Worm (Caenorhabditis elegans) whole organism, L2 larva: Measurements from ENCODE around the gene T28C6.10.
A peak's percentile ranks its signal among the peaks of the same experiment; 100 is the strongest.
"Not testable (repeated sequence)": the region's sequence is repeated elsewhere in the genome, so short reads cannot be mapped to it uniquely, and the experiment has no call there.

Source experiments
- C34F6.9 ChIP-seq: fragments of 150-350 bp; optimal IDR thresholded peaks from 2 replicates; lab custom pipeline; 2014; ENCODE audit warnings: missing biosample characterization, missing genetic modification characterization
- F13H6.1 ChIP-seq: sonication (generic microtip); optimal IDR thresholded peaks from 2 replicates; lab custom pipeline; 2016; ENCODE audit warnings: missing genetic modification characterization, missing compliant biosample characterization
- R02D3.7 ChIP-seq: fragments of 150-350 bp; optimal IDR thresholded peaks from 2 replicates; lab custom pipeline; 2014; ENCODE audit warnings: missing biosample characterization, missing genetic modification characterization
- Y55F3AM.14 ChIP-seq: fragments of 200-800 bp; sonication (Bioruptor generic); optimal IDR thresholded peaks from 2 replicates; lab custom pipeline; 2018; ENCODE audit warnings: mild to moderate bottlenecking, missing genetic modification characterization, missing compliant biosample characterization
- aly-2 ChIP-seq: fragments of 150-350 bp; optimal IDR thresholded peaks from 2 replicates; lab custom pipeline; 2014; ENCODE audit warnings: missing biosample characterization, missing genetic modification characterization
- ama-1 ChIP-seq: fragments of 150-350 bp; optimal IDR thresholded peaks from 2 replicates; lab custom pipeline; 2018; ENCODE audit warnings: inconsistent platforms
- ceh-82 ChIP-seq: fragments of 150-350 bp; optimal IDR thresholded peaks from 2 replicates; lab custom pipeline; 2014; ENCODE audit warnings: missing biosample characterization, missing genetic modification characterization
- crh-2 ChIP-seq: sonication (generic microtip); optimal IDR thresholded peaks from 2 replicates; lab custom pipeline; 2017; ENCODE audit warnings: missing biosample characterization, missing genetic modification characterization
- elt-3 ChIP-seq: sonication (generic microtip); optimal IDR thresholded peaks from 2 replicates; lab custom pipeline; 2017; ENCODE audit warnings: missing biosample characterization, missing genetic modification characterization
- fos-1 ChIP-seq: fragments of 150-350 bp; optimal IDR thresholded peaks from 2 replicates; lab custom pipeline; 2014; ENCODE audit warnings: missing biosample characterization, missing genetic modification characterization
- lin-11 ChIP-seq: fragments of 150-350 bp; sonication (generic microtip); optimal IDR thresholded peaks from 2 replicates; lab custom pipeline; 2014; ENCODE audit warnings: missing biosample characterization, missing genetic modification characterization, inconsistent platforms, mixed read lengths
- lin-13 ChIP-seq: fragments of 150-350 bp; optimal IDR thresholded peaks from 2 replicates; lab custom pipeline; 2014; ENCODE audit warnings: missing biosample characterization, missing genetic modification reagents, missing genetic modification characterization
- lin-39 ChIP-seq: fragments of 150-350 bp; optimal IDR thresholded peaks from 2 replicates; lab custom pipeline; 2014; ENCODE audit warnings: missing biosample characterization, missing genetic modification reagents, missing genetic modification characterization
- lsy-2 ChIP-seq, 2 experiments: fragments of 150-350 bp in 1 of 2; sonication (generic microtip) in 1 of 2; optimal IDR thresholded peaks; 2 replicates each; lab custom pipeline; 2014 to 2017; ENCODE audit warnings: missing biosample characterization in 2 of 2, missing genetic modification characterization in 2 of 2
- mbf-1 ChIP-seq: sonication (generic microtip); optimal IDR thresholded peaks from 2 replicates; lab custom pipeline; 2017; ENCODE audit warnings: missing biosample characterization, missing genetic modification characterization
- nhr-10 ChIP-seq: sonication (generic microtip); optimal IDR thresholded peaks from 2 replicates; lab custom pipeline; 2017; ENCODE audit warnings: missing biosample characterization, missing genetic modification characterization
- nhr-11 ChIP-seq: fragments of 150-350 bp; optimal IDR thresholded peaks from 2 replicates; lab custom pipeline; 2014; ENCODE audit warnings: missing biosample characterization, missing genetic modification characterization
- nhr-12 ChIP-seq: fragments of 150-350 bp; optimal IDR thresholded peaks from 2 replicates; lab custom pipeline; 2014; ENCODE audit warnings: missing biosample characterization, missing genetic modification characterization
- nhr-129 ChIP-seq: fragments of 150-350 bp; optimal IDR thresholded peaks from 2 replicates; lab custom pipeline; 2014; ENCODE audit warnings: missing biosample characterization, missing genetic modification characterization
- nhr-25 ChIP-seq: fragments of 150-350 bp; sonication (generic microtip); optimal IDR thresholded peaks from 3 replicates; lab custom pipeline; 2014; ENCODE audit warnings: missing biosample characterization, missing genetic modification characterization
- nhr-77 ChIP-seq: fragments of 150-350 bp; optimal IDR thresholded peaks from 2 replicates; lab custom pipeline; 2014; ENCODE audit warnings: missing biosample characterization, missing genetic modification characterization
- peb-1 ChIP-seq: fragments of 150-350 bp; optimal IDR thresholded peaks from 2 replicates; lab custom pipeline; 2014; ENCODE audit warnings: missing biosample characterization, missing genetic modification characterization
- sem-4 ChIP-seq: fragments of 150-350 bp; optimal IDR thresholded peaks from 2 replicates; lab custom pipeline; 2014; ENCODE audit warnings: missing biosample characterization, missing genetic modification reagents, missing genetic modification characterization
- sma-3 ChIP-seq: sonication (generic microtip); optimal IDR thresholded peaks from 2 replicates; lab custom pipeline; 2016; ENCODE audit warnings: missing genetic modification reagents, missing genetic modification characterization, missing compliant biosample characterization
- sma-9 ChIP-seq, 2 experiments: fragments of 150-350 bp in 1 of 2; sonication (generic microtip) in 1 of 2; optimal IDR thresholded peaks; 2 replicates each; lab custom pipeline; 2014 to 2016; ENCODE audit warnings: missing genetic modification characterization in 2 of 2, mild to moderate bottlenecking in 1 of 2, missing biosample characterization in 1 of 2, missing compliant biosample characterization in 1 of 2, missing genetic modification reagents in 1 of 2, moderate library complexity in 1 of 2
- unc-39 ChIP-seq: fragments of 150-350 bp; optimal IDR thresholded peaks from 2 replicates; lab custom pipeline; 2014; ENCODE audit warnings: missing biosample characterization, missing genetic modification characterization
- unc-55 ChIP-seq: fragments of 150-350 bp; sonication (generic microtip); optimal IDR thresholded peaks from 3 replicates; lab custom pipeline; 2014; ENCODE audit warnings: missing biosample characterization, missing genetic modification reagents, missing genetic modification characterization
- zag-1 ChIP-seq: fragments of 150-350 bp; optimal IDR thresholded peaks from 2 replicates; lab custom pipeline; 2014; ENCODE audit warnings: missing biosample characterization, missing genetic modification characterization
- ztf-1 ChIP-seq: fragments of 200-800 bp; sonication (Bioruptor generic); conservative IDR thresholded peaks from 2 replicates; pipeline ENCODE4 v1.3.6; 2022; ENCODE audit warnings: missing genetic modification characterization, missing compliant biosample characterization
- ztf-11 ChIP-seq: sonication (generic microtip); optimal IDR thresholded peaks from 2 replicates; lab custom pipeline; 2017; ENCODE audit warnings: missing biosample characterization, missing genetic modification characterization
- ztf-4 ChIP-seq: fragments of 150-350 bp; optimal IDR thresholded peaks from 2 replicates; lab custom pipeline; 2014; ENCODE audit warnings: missing biosample characterization, missing genetic modification characterization

T28C6.10 gene

ce11 chrIV:8782172-8782571 lies 35.6 kb upstream of the T28C6.10 start (continued):
- TF ChIP-seq elt-3 (tag; lab: Kevin White, UChicago) (no peak), nhr-10 (tag; lab: Kevin White, UChicago) (no peak), nhr-129 (peak; percentile 96), ceh-82 (tag; lab: Kevin White, UChicago) (no peak), crh-2 (tag; lab: Kevin White, UChicago) (peak; percentile 34), C34F6.9 (tag; lab: Kevin White, UChicago) (peak; percentile 88), sma-3 (GFP tag; lab: Kevin White, UChicago) (peak; percentile 57), ztf-4 (tag; lab: Kevin White, UChicago) (no peak), nhr-12 (tag; lab: Kevin White, UChicago) (no peak), peb-1 (tag; lab: Kevin White, UChicago) (peak; percentile 74), sma-9 (GFP tag; optimal IDR thresholded peaks at IDR 0.05; lab: Kevin White, UChicago) (peak; percentile 73), sma-9 (tag; optimal IDR thresholded peaks at IDR 0.05; lab: Kevin White, UChicago) (no peak), lin-11 (tag; lab: Kevin White, UChicago) (no peak), ztf-11 (tag; lab: Kevin White, UChicago) (no peak), R02D3.7 (tag; lab: Kevin White, UChicago) (no peak), lin-13 (GFP tag; lab: Kevin White, UChicago) (no peak), F13H6.1 (tag; lab: Kevin White, UChicago) (peak; percentile 85), unc-39 (no peak), ama-1 (lab: Kevin White, UChicago) (no peak)

DNA sequence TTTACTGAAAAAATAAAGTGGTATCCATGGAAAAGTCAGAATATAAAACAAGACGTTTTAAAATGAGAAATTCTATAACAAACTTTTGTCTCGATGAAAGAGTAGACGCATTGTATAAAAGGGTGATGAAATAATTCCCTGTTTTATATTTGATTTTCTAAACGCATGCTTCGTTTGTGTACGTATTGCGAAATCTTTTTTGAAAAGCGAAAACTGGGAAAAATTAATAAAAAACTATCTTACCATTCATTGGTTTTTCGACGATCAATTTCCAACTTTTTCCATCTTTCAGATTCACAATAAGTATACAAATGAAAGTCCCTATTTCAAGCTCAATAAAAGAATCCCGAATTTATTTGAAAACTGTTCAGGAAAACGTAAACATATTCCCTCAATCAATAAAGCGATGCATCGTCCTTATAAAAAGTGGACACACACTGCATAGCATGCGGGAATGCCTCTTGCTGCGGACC lies 32.8 kb upstream of the T28C6.10 start, which contains the start of gene C33D9.13:
TSS of gene C33D9.13 (minus strand) at position 423 of the 473 bp plus-strand sequence.
- TF ChIP-seq mbf-1 (tag; lab: Kevin White, UChicago) (no peak), C34F6.9 (tag; lab: Kevin White, UChicago) (peak; percentile 24), nhr-25 (tag; lab: Kevin White, UChicago) (no peak), unc-39 (no peak), lsy-2 (tag; optimal IDR thresholded peaks at IDR 0.05; lab: Kevin White, UChicago) (no peak), lin-11 (tag; lab: Kevin White, UChicago) (no peak), unc-55 (GFP tag; lab: Kevin White, UChicago) (peak; percentile 48), aly-2 (tag; lab: Kevin White, UChicago) (no peak), ama-1 (lab: Kevin White, UChicago) (no peak), ceh-82 (tag; lab: Kevin White, UChicago) (no peak)

DNA sequence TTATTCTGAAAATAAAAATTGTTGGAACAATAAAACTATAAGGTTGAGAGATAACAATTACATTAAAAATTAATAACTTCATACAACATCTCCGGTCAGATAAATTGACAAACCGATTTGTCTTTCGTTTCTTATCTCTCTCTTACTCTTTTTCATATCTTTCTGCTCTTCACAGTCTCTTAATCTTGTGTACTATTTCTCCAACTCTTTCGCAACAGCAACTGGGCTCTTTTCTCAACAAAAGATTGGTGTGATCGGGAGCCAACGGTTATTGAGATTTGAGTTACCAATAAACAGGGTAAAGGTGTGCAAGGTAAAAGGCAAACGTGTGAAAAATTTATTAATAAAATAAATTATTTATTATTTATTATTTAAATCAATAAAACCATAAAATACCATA lies 31.1 kb upstream of the T28C6.10 start, which contains the start of gene C33D9.8:
TSS of gene C33D9.8 (minus strand) at position 99 of the 400 bp plus-strand sequence.
- peak in 1 of 2 experiments; percentile 30 for TF ChIP-seq lsy-2 (tag; optimal IDR thresholded peaks at IDR 0.05; lab: Kevin White, UChicago)
- TF ChIP-seq unc-55 (GFP tag; lab: Kevin White, UChicago) = peak; percentile 60
- no peak for TF ChIP-seq sem-4
- TF ChIP-seq C34F6.9 (tag; lab: Kevin White, UChicago) = peak; percentile 40

- not testable (repeated sequence) for TF ChIP-seq ztf-4 (tag; lab: Kevin White, UChicago); nhr-129; zag-1
Observed at ce11 chrIV:8788048-8788447, 29.7 kb upstream of the T28C6.10 start, which contains the start of gene C33D9.10. Gene C33D9.10 (minus strand): TSS chrIV:8788148.

DNA sequence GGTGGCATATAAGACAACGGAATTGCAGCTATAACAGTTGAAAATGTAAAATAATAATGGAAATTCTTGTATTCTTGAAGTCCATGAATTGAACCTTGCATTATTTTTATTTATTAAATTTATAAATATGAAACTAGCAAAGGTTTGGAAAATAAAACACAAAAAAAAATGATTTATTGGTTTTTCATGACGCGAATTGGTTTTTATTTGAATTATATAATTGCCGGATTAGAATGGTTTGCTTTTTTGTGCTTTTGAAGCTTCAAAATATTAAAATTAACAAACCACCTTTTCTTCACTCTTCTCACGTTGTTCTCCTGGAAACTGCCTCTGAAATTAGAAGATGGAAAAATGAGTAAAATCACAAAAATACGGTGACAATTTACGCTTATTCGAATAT lies 27.6 kb upstream of the T28C6.10 start, which contains the start of gene sru-35:
TSS of gene sru-35 (minus strand) at position 101 of the 400 bp plus-strand sequence.
- no peak for TF ChIP-seq sem-4
- no peak for TF ChIP-seq ama-1 (lab: Kevin White, UChicago)
- TF ChIP-seq sma-3 (GFP tag; lab: Kevin White, UChicago) = no peak
- no peak for TF ChIP-seq Y55F3AM.14 (GFP tag; lab: Kevin White, UChicago)
- no peak for TF ChIP-seq fos-1 (tag; lab: Kevin White, UChicago)
- no peak for TF ChIP-seq ztf-1 (GFP tag; lab: Robert Waterston, UW)
- TF ChIP-seq R02D3.7 (tag; lab: Kevin White, UChicago) = no peak
- TF ChIP-seq nhr-77 (tag; lab: Kevin White, UChicago) = no peak
- no peak for TF ChIP-seq peb-1 (tag; lab: Kevin White, UChicago)

ce11 chrIV:8792808-8793207 lies 24.9 kb upstream of the T28C6.10 start, which contains the start of gene C33D9.3:
Gene C33D9.3 (minus strand): TSS chrIV:8792908.
- TF ChIP-seq mbf-1 (tag; lab: Kevin White, UChicago) (no peak), nhr-129 (no peak), lin-39 (tag; lab: Kevin White, UChicago) (no peak), Y55F3AM.14 (GFP tag; lab: Kevin White, UChicago) (no peak), nhr-11 (tag; lab: Kevin White, UChicago) (no peak)
